Fruit fly (Drosophila melanogaster): ENCODE measurements around the gene Sfmbt.
A peak's percentile ranks its signal among the peaks of the same experiment; 100 is the strongest.

Sfmbt gene

dm6 chr2L:13191894-13192293 lies 15.3 kb upstream of the Sfmbt start, which contains the start of the genes CG16974 and Edem2:
Gene CG16974, minus strand, starts transcription at chr2L:13191979.
Gene Edem2, plus strand, starts transcription at chr2L:13192201.
- TF ChIP-seq Dek (tag; optimal IDR thresholded peaks at IDR 0.05), result peak; percentile 74
- peak; percentile 47; the same call in 1 of the 2 replicates for TF ChIP-seq CG11247 (GFP tag; IDR thresholded peaks at IDR 0.05)
- peak; percentile 48 for TF ChIP-seq knrl (GFP tag; IDR thresholded peaks at IDR 0.05; ENCODE audit: partially characterized antibody)
- peak; percentile 89 for TF ChIP-seq slbo (GFP tag; IDR thresholded peaks at IDR 0.05)
- peak; percentile 84 for TF ChIP-seq CG3847 (GFP tag; IDR thresholded peaks at IDR 0.05)
- no peak for TF ChIP-seq D19B (GFP tag; optimal IDR thresholded peaks at IDR 0.05)
- TF ChIP-seq CG7987 (GFP tag; optimal IDR thresholded peaks at IDR 0.05), result peak; percentile 69
- peak; percentile 74 for TF ChIP-seq CG2116 (GFP tag; optimal IDR thresholded peaks at IDR 0.05)
- TF ChIP-seq Hsf (GFP tag; optimal IDR thresholded peaks at IDR 0.05), result peak; percentile 63
- TF ChIP-seq CrebB (tag; optimal IDR thresholded peaks at IDR 0.05), result peak; percentile 12
- no peak for TF ChIP-seq CG3163 (GFP tag; optimal IDR thresholded peaks at IDR 0.05)
- TF ChIP-seq Lpt (GFP tag; optimal IDR thresholded peaks at IDR 0.05), result no peak
- peak; percentile 6 for TF ChIP-seq CG4854 (GFP tag; optimal IDR thresholded peaks at IDR 0.05)
- peak; percentile 46; the same call in 1 of the 2 replicates for TF ChIP-seq CG8765 (GFP tag; IDR thresholded peaks at IDR 0.05)
- TF ChIP-seq ab (GFP tag; optimal IDR thresholded peaks at IDR 0.05), result no peak
- peak; percentile 40; the same call in 1 of the 3 replicates for TF ChIP-seq CG2889 (GFP tag; IDR thresholded peaks at IDR 0.05)
- TF ChIP-seq CG10654 (GFP tag; optimal IDR thresholded peaks at IDR 0.05), result peak; percentile 73
- TF ChIP-seq crp (GFP tag; optimal IDR thresholded peaks at IDR 0.05), result peak in 1 of 2 experiments; percentile 73
- peak; percentile 86 for TF ChIP-seq CG9727 (GFP tag; optimal IDR thresholded peaks at IDR 0.05)
- 0 out of 2 replicates have a peak, but pooled peaks have one; percentile 26 for TF ChIP-seq Taf1 (GFP tag; IDR thresholded peaks at IDR 0.05)
- peak; percentile 42 for TF ChIP-seq CG2202 (tag; optimal IDR thresholded peaks at IDR 0.05)
- TF ChIP-seq Vsx1 (GFP tag; optimal IDR thresholded peaks at IDR 0.05), result no peak
- TF ChIP-seq CG33557 (GFP tag; optimal IDR thresholded peaks at IDR 0.05), result peak; percentile 52
- peak; percentile 54 for TF ChIP-seq ewg (GFP tag; optimal IDR thresholded peaks at IDR 0.05)
- TF ChIP-seq klu (GFP tag; IDR thresholded peaks at IDR 0.05), result peak; percentile 73
- no peak for TF ChIP-seq sqz (GFP tag; optimal IDR thresholded peaks at IDR 0.05)
- TF ChIP-seq CG15073 (GFP tag; optimal IDR thresholded peaks at IDR 0.05), result no peak
- no peak for TF ChIP-seq CG8290 (GFP tag; optimal IDR thresholded peaks at IDR 0.05)
- no peak for TF ChIP-seq CG8290 (tag; optimal IDR thresholded peaks at IDR 0.05)
- peak; percentile 64 for TF ChIP-seq Six4 (GFP tag; optimal IDR thresholded peaks at IDR 0.05)
- peak; percentile 19 for TF ChIP-seq Dip3 (GFP tag; optimal IDR thresholded peaks at IDR 0.05)
- TF ChIP-seq ash1 (GFP tag; optimal IDR thresholded peaks at IDR 0.05), result no peak
- no peak for TF ChIP-seq CG4707 (GFP tag; optimal IDR thresholded peaks at IDR 0.05)
- TF ChIP-seq CG1602 (GFP tag; optimal IDR thresholded peaks at IDR 0.05), result peak; percentile 76
- peak; percentile 57 for TF ChIP-seq fd96Cb (tag; optimal IDR thresholded peaks at IDR 0.05)
- peak; percentile 81 for TF ChIP-seq tgo (GFP tag; IDR thresholded peaks at IDR 0.05)
- peak; percentile 72 for TF ChIP-seq CG31224 (GFP tag; IDR thresholded peaks at IDR 0.05)
- no peak for TF ChIP-seq sna (GFP tag; IDR thresholded peaks at IDR 0.05; ENCODE audit: partially characterized antibody)
- peak; percentile 25 for TF ChIP-seq CG9437 (GFP tag; optimal IDR thresholded peaks at IDR 0.05)
- no peak for TF ChIP-seq dati (GFP tag; IDR thresholded peaks at IDR 0.05)
- no peak for TF ChIP-seq CG14965 (GFP tag; optimal IDR thresholded peaks at IDR 0.05; ENCODE audit: borderline replicate concordance)
- no peak for TF ChIP-seq CG8478 (optimal IDR thresholded peaks at IDR 0.05)
- TF ChIP-seq CG10366 (GFP tag; IDR thresholded peaks at IDR 0.05), result 0 out of 2 replicates have a peak, but pooled peaks have one; percentile 49
- TF ChIP-seq Pdp1 (GFP tag; optimal IDR thresholded peaks at IDR 0.05), result peak in 1 of 2 experiments; percentile 39
- TF ChIP-seq Bteb2 (GFP tag; optimal IDR thresholded peaks at IDR 0.05), result peak; percentile 8
- TF ChIP-seq ac (GFP tag; optimal IDR thresholded peaks at IDR 0.05), result no peak
- peak; percentile 76 for TF ChIP-seq HLH3B (GFP tag; IDR thresholded peaks at IDR 0.05)
- TF ChIP-seq CG6654 (GFP tag; optimal IDR thresholded peaks at IDR 0.05), result no peak
- TF ChIP-seq chinmo (GFP tag; IDR thresholded peaks at IDR 0.05; ENCODE audit: partially characterized antibody), result no peak
- peak; percentile 61; the same call in 1 of the 2 replicates for TF ChIP-seq al (GFP tag; IDR thresholded peaks at IDR 0.05)
- peak; percentile 69 for TF ChIP-seq CG4730 (GFP tag; IDR thresholded peaks at IDR 0.05)
